Fruit fly (Drosophila melanogaster): ENCODE data around the gene tim.

Gene tim

dm6 chr2L:3478034-3478880 lies 29.7 kb downstream of the tim start, which contains the start of gene Thor:
Gene Thor, plus strand, starts transcription at chr2L:3478434.
- peak; percentile 67; the same call in 2 of the 3 replicates for TF ChIP-seq CG4496 (GFP tag; IDR thresholded peaks at IDR 0.05)
- no peak for TF ChIP-seq D1 (tag; optimal IDR thresholded peaks at IDR 0.05)
- TF ChIP-seq CG17806 (tag; optimal IDR thresholded peaks at IDR 0.05): no peak
- no peak for TF ChIP-seq CG9948 (tag; optimal IDR thresholded peaks at IDR 0.05)
- peak; percentile 12 for TF ChIP-seq CG8301 (tag; optimal IDR thresholded peaks at IDR 0.05)
- peak; percentile 60 for TF ChIP-seq Snoo (tag; optimal IDR thresholded peaks at IDR 0.05)
- TF ChIP-seq gl (tag; optimal IDR thresholded peaks at IDR 0.05): peak; percentile 47
- no peak for TF ChIP-seq CG15710 (tag; optimal IDR thresholded peaks at IDR 0.05)
- peak; percentile 30 for TF ChIP-seq Pif1A (GFP tag; optimal IDR thresholded peaks at IDR 0.05)
- no peak for TF ChIP-seq rn (GFP tag; IDR thresholded peaks at IDR 0.05)
- TF ChIP-seq Ets98B (GFP tag; IDR thresholded peaks at IDR 0.05): peak; percentile 54; the same call in 1 of the 2 replicates
- peak; percentile 6 for TF ChIP-seq CG8159 (tag; optimal IDR thresholded peaks at IDR 0.05)
- no peak for TF ChIP-seq CG34367 (tag; optimal IDR thresholded peaks at IDR 0.05)
- TF ChIP-seq CG32121 (GFP tag; IDR thresholded peaks at IDR 0.05): peak; percentile 53
- TF ChIP-seq Pif1B (GFP tag; optimal IDR thresholded peaks at IDR 0.05): no peak
- TF ChIP-seq CG12605 (GFP tag; IDR thresholded peaks at IDR 0.05): 0 out of 2 replicates have a peak, but pooled peaks have one; percentile 27
- TF ChIP-seq EcR (GFP tag; optimal IDR thresholded peaks at IDR 0.05): peak; percentile 56
- no peak for TF ChIP-seq CG10348 (GFP tag; IDR thresholded peaks at IDR 0.05)
- no peak for TF ChIP-seq CG14655 (GFP tag; optimal IDR thresholded peaks at IDR 0.05)
- peak; percentile 45 for TF ChIP-seq CG13204 (GFP tag; optimal IDR thresholded peaks at IDR 0.05)
- TF ChIP-seq fd96Ca (GFP tag; IDR thresholded peaks at IDR 0.05): peak; percentile 50; the same call in 1 of the 3 replicates

- TF ChIP-seq CG8159 (tag; optimal IDR thresholded peaks at IDR 0.05) (peak; percentile 4), CG4496 (GFP tag; IDR thresholded peaks at IDR 0.05) (peak; percentile 28; the same call in 1 of the 3 replicates), EcR (GFP tag; optimal IDR thresholded peaks at IDR 0.05) (no peak)
These were observed 30.7 kb downstream of the tim start for dm6 chr2L:3477057-3477755.

dm6 chr2L:3476399-3477056 lies 31.4 kb downstream of the tim start:
- TF ChIP-seq Snoo (tag; optimal IDR thresholded peaks at IDR 0.05) (no peak), CG4496 (GFP tag; IDR thresholded peaks at IDR 0.05) (0 out of 3 replicates have a peak, but pooled peaks have one; percentile 6)

- TF ChIP-seq Pif1B (GFP tag; optimal IDR thresholded peaks at IDR 0.05): no peak
These were observed 32.0 kb downstream of the tim start for dm6 chr2L:3475948-3476347.

DNA sequence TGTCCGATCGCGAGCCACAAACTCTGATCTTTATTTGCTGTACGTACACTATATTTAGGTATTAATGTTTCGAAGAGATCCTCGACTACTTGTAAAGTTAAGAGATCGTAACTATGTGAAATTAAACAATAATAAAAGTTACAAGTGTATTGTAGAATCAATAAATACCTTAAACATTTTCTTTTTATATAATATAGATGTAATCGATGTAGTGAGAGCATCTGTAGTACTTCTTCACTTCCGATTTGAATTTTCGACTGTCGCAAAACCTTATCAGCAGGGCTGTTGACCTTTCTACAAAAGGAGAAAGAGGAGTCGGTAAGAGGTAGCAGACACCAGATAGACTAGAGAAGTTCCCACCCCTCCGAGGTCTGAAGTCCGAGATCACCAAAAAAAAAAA lies 32.8 kb downstream of the tim start:
- TF ChIP-seq CG8159 (tag; optimal IDR thresholded peaks at IDR 0.05): peak; percentile 36
- TF ChIP-seq CG15710 (tag; optimal IDR thresholded peaks at IDR 0.05): peak; percentile 28
- TF ChIP-seq Snoo (tag; optimal IDR thresholded peaks at IDR 0.05): peak; percentile 22
- no peak for TF ChIP-seq gl (tag; optimal IDR thresholded peaks at IDR 0.05)
- peak; percentile 70 for TF ChIP-seq EcR (GFP tag; optimal IDR thresholded peaks at IDR 0.05)
- no peak for TF ChIP-seq Ets98B (GFP tag; IDR thresholded peaks at IDR 0.05)

- TF ChIP-seq CG8301 (tag; optimal IDR thresholded peaks at IDR 0.05) (no peak), CG17806 (tag; optimal IDR thresholded peaks at IDR 0.05) (no peak), Pif1A (GFP tag; optimal IDR thresholded peaks at IDR 0.05) (no peak), rn (GFP tag; IDR thresholded peaks at IDR 0.05) (0 out of 2 replicates have a peak, but pooled peaks have one; percentile 37), Snoo (tag; optimal IDR thresholded peaks at IDR 0.05) (peak; percentile 39), gl (tag; optimal IDR thresholded peaks at IDR 0.05) (no peak), D1 (tag; optimal IDR thresholded peaks at IDR 0.05) (no peak), CG13204 (GFP tag; optimal IDR thresholded peaks at IDR 0.05) (no peak), CG32121 (GFP tag; IDR thresholded peaks at IDR 0.05) (no peak), CG12605 (GFP tag; IDR thresholded peaks at IDR 0.05) (no peak), EcR (GFP tag; optimal IDR thresholded peaks at IDR 0.05) (no peak), CG9948 (tag; optimal IDR thresholded peaks at IDR 0.05) (no peak), fd96Ca (GFP tag; IDR thresholded peaks at IDR 0.05) (no peak), CG4496 (GFP tag; IDR thresholded peaks at IDR 0.05) (0 out of 3 replicates have a peak, but pooled peaks have one; percentile 37), CG10348 (GFP tag; IDR thresholded peaks at IDR 0.05) (no peak), Ets98B (GFP tag; IDR thresholded peaks at IDR 0.05) (no peak)
These were observed 35.7 kb downstream of the tim start, which contains the start of gene Pgant4 for dm6 chr2L:3472242-3472641. Gene Pgant4, plus strand, starts transcription at chr2L:3472603.
